Worm (Caenorhabditis elegans) whole organism, L1 larva: Measurements from ENCODE around the gene F54F2.9.

Experiments
- ama-1 ChIP-seq: fragments of 150-350 bp; optimal IDR thresholded peaks from 2 replicates; lab custom pipeline; 2014
- ces-1 ChIP-seq: fragments of 150-350 bp; optimal IDR thresholded peaks from 2 replicates; lab custom pipeline; 2014; ENCODE audit warnings: missing biosample characterization, missing genetic modification reagents, missing genetic modification characterization
- ets-5 ChIP-seq: fragments of 200-800 bp; sonication (Bioruptor generic); IDR thresholded peaks from 2 replicates; pipeline ENCODE4 v1.3.6; 2022; ENCODE audit warnings: missing genetic modification characterization, missing compliant biosample characterization
- fkh-4 ChIP-seq: sonication (generic microtip); optimal IDR thresholded peaks from 2 replicates; lab custom pipeline; 2016; ENCODE audit warnings: missing compliant biosample characterization, missing genetic modification characterization, borderline replicate concordance
- grh-1 ChIP-seq: fragments of 200-800 bp; sonication (Bioruptor generic); IDR thresholded peaks from 2 replicates; pipeline ENCODE4 v1.3.6; 2022; ENCODE audit warnings: missing genetic modification reagents, missing genetic modification characterization, missing compliant biosample characterization
- lin-15B ChIP-seq: fragments of 150-350 bp; sonication (generic microtip); optimal IDR thresholded peaks from 3 replicates; lab custom pipeline; 2014; ENCODE audit warnings: missing biosample characterization, missing genetic modification characterization
- lin-35 ChIP-seq, 2 experiments: fragments of 150-350 bp; optimal IDR thresholded peaks; 2 replicates each; lab custom pipeline; 2014; ENCODE audit warnings: missing biosample characterization in 2 of 2, missing genetic modification characterization in 2 of 2, missing genetic modification reagents in 2 of 2
- lin-39 ChIP-seq: fragments of 150-350 bp; optimal IDR thresholded peaks from 2 replicates; lab custom pipeline; 2014; ENCODE audit warnings: missing biosample characterization, missing genetic modification reagents, missing genetic modification characterization
- mep-1 ChIP-seq: fragments of 150-350 bp; optimal IDR thresholded peaks from 2 replicates; lab custom pipeline; 2014; ENCODE audit warnings: missing biosample characterization, missing genetic modification characterization
- nhr-11 ChIP-seq: fragments of 150-350 bp; optimal IDR thresholded peaks from 2 replicates; lab custom pipeline; 2014; ENCODE audit warnings: missing biosample characterization, missing genetic modification characterization
- sup-37 ChIP-seq: fragments of 200-800 bp; sonication (Bioruptor generic); optimal IDR thresholded peaks from 2 replicates; lab custom pipeline; 2018; ENCODE audit warnings: mild to moderate bottlenecking, missing genetic modification characterization, missing compliant biosample characterization
- unc-86 ChIP-seq: sonication (generic microtip); optimal IDR thresholded peaks from 2 replicates; lab custom pipeline; 2016; ENCODE audit warnings: missing genetic modification characterization, missing compliant biosample characterization
- unc-98 ChIP-seq: fragments of 200-800 bp; sonication (Bioruptor generic); IDR thresholded peaks from 2 replicates; pipeline ENCODE4 v1.3.6; 2022; ENCODE audit warnings: missing genetic modification characterization, missing compliant biosample characterization
- zag-1 ChIP-seq: fragments of 150-350 bp; optimal IDR thresholded peaks from 2 replicates; lab custom pipeline; 2014; ENCODE audit warnings: missing biosample characterization, missing genetic modification characterization

DNA sequence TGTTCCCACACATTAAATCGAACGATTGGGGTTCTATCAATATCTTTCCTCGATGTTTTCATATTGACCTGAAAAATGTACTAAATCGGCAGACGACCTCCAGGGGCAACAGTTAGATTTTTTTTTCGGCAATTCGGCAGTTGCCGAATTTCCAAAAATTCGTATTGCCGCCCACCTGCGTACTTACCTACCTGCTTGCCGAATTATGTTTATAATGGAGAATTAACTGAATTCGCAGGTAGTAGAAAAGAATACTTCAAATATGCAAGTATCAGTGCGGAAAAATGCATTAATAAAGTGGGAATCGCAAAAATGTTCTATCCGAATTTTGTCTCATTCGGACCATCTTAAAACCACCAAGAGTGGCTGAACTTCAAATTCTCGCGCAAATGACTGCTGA is 42.6 kb upstream of the F54F2.9 start:
- TF ChIP-seq sup-37 (no peak), ama-1 (no peak), unc-98 (GFP tag; lab: Robert Waterston, UW) (no peak), ets-5 (GFP tag; lab: Robert Waterston, UW) (no peak), nhr-11 (tag; lab: Kevin White, UChicago) (no peak), fkh-4 (tag; lab: Kevin White, UChicago) (no peak), unc-86 (no peak), mep-1 (tag; lab: Kevin White, UChicago) (no peak), lin-15B (tag; lab: Kevin White, UChicago) (no peak), ces-1 (GFP tag; lab: Kevin White, UChicago) (no peak), lin-35 (GFP tag; optimal IDR thresholded peaks at IDR 0.05; lab: Kevin White, UChicago) (no peak), grh-1 (GFP tag; lab: Robert Waterston, UW) (no peak), zag-1 (tag; lab: Kevin White, UChicago) (no peak), lin-39 (tag; lab: Kevin White, UChicago) (no peak)
